Worm (Caenorhabditis elegans): ENCODE data around the gene mcp-1.
A peak's percentile ranks its signal among the peaks of the same experiment; 100 is the strongest.

mcp-1 gene

DNA sequence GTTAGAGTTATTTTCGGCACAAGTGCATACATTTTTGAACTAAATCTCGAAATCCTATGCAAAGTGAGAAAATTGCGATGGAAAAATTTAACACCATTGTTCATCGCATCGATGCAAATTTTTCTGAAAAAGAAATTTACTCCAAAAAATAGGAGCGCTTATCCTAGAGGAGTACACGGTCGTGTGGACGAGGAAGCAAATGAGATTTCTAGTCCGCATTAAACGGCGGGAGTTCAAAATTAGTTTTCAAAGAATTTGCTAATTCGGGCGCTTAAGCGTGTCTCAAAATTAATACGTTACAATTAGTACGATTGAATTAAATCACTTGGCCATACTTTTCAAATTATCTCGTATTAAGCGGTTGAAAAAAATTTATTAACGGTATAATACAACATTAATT, 43.9 kb upstream of the mcp-1 start, which contains the start of gene lrpr-1 (continued):
- TF ChIP-seq F13H6.1 (tag; optimal IDR thresholded peaks at IDR 0.05) (peak; percentile 41), ets-4 (tag; optimal IDR thresholded peaks at IDR 0.05) (peak; percentile 96), ceh-19 (GFP tag; optimal IDR thresholded peaks at IDR 0.05) (no peak), ceh-14 (tag; optimal IDR thresholded peaks at IDR 0.05) (peak; percentile 69), syd-9 (tag; optimal IDR thresholded peaks at IDR 0.05) (no peak), dmd-4 (tag; optimal IDR thresholded peaks at IDR 0.05; ENCODE audit: borderline replicate concordance) (no peak), ceh-48 (tag; optimal IDR thresholded peaks at IDR 0.05) (no peak), gmeb-2 (tag; optimal IDR thresholded peaks at IDR 0.05) (no peak), fkh-6 (tag; optimal IDR thresholded peaks at IDR 0.05) (peak; percentile 28), ceh-18 (tag; optimal IDR thresholded peaks at IDR 0.05) (no peak), rnt-1 (tag; optimal IDR thresholded peaks at IDR 0.05) (peak; percentile 74), dve-1 (tag; optimal IDR thresholded peaks at IDR 0.05) (no peak), ceh-9 (tag; optimal IDR thresholded peaks at IDR 0.05) (no peak), lim-6 (tag; optimal IDR thresholded peaks at IDR 0.05) (peak; percentile 55), pag-3 (tag; optimal IDR thresholded peaks at IDR 0.05; ENCODE audit: borderline replicate concordance) (no peak), Y22D7AL.16 (tag; optimal IDR thresholded peaks at IDR 0.05) (no peak), ceh-24 (tag; optimal IDR thresholded peaks at IDR 0.05) (no peak), nfya-1 (tag; optimal IDR thresholded peaks at IDR 0.05) (no peak), pax-1 (tag; optimal IDR thresholded peaks at IDR 0.05) (no peak), ama-1 (optimal IDR thresholded peaks at IDR 0.05) (no peak), fax-1 (tag; optimal IDR thresholded peaks at IDR 0.05) (peak; percentile 66), ceh-2 (tag; optimal IDR thresholded peaks at IDR 0.05) (peak; percentile 94), pqm-1 (tag; optimal IDR thresholded peaks at IDR 0.05) (no peak), ttx-3 (tag; optimal IDR thresholded peaks at IDR 0.05) (peak; percentile 11), hlh-13 (GFP tag; optimal IDR thresholded peaks at IDR 0.05) (no peak), ceh-31 (tag; optimal IDR thresholded peaks at IDR 0.05) (peak; percentile 94), nhr-232 (tag; optimal IDR thresholded peaks at IDR 0.05) (no peak), pha-2 (tag; optimal IDR thresholded peaks at IDR 0.05) (no peak), nhr-11 (tag; optimal IDR thresholded peaks at IDR 0.05) (no peak), elt-4 (tag; optimal IDR thresholded peaks at IDR 0.05) (no peak), hlh-6 (tag; optimal IDR thresholded peaks at IDR 0.05) (no peak), ceh-30 (tag; optimal IDR thresholded peaks at IDR 0.05) (no peak)

DNA sequence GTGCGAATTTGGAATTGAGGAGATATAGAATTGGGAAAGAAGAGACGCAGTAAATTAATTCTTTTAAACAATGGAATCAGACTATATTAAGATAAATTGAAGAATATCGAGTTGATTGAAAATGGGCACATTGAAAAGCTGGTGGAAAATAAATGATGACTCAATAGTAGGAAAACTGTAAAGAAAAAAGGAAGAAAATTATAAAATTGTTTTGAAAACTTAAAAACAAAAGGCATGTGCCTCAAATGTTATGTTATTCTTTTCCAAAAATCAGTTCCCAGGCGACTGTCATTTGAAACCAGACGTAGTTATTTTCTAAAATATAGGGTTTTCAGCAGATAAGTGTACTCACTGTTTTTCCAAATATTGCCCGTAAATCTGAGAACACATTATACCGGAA, 41.7 kb upstream of the mcp-1 start, which contains the start of gene C04E6.12:
C04E6.12 (minus strand) TSS at position 101 of the 400 bp plus-strand sequence.
- no peak for TF ChIP-seq K02D7.2 (tag; optimal IDR thresholded peaks at IDR 0.05)
- no peak for TF ChIP-seq nhr-232 (tag; optimal IDR thresholded peaks at IDR 0.05)
- TF ChIP-seq ceh-2 (tag; optimal IDR thresholded peaks at IDR 0.05), result no peak
- no peak for TF ChIP-seq ceh-18 (tag; optimal IDR thresholded peaks at IDR 0.05)
- no peak for TF ChIP-seq elt-4 (tag; optimal IDR thresholded peaks at IDR 0.05)
- TF ChIP-seq hlh-8 (tag; optimal IDR thresholded peaks at IDR 0.05), result no peak
- no peak for TF ChIP-seq hlh-15 (tag; optimal IDR thresholded peaks at IDR 0.05)
- no peak for TF ChIP-seq ets-4 (tag; optimal IDR thresholded peaks at IDR 0.05)
- no peak for TF ChIP-seq pax-1 (tag; optimal IDR thresholded peaks at IDR 0.05)
- TF ChIP-seq fkh-10 (GFP tag; optimal IDR thresholded peaks at IDR 0.05), result no peak
- TF ChIP-seq ceh-48 (tag; optimal IDR thresholded peaks at IDR 0.05), result no peak
- no peak for TF ChIP-seq hlh-13 (GFP tag; optimal IDR thresholded peaks at IDR 0.05)
- TF ChIP-seq rnt-1 (tag; optimal IDR thresholded peaks at IDR 0.05), result no peak
- no peak for TF ChIP-seq unc-3 (GFP tag; conservative IDR thresholded peaks at IDR 0.05)
- no peak for TF ChIP-seq unc-3 (tag; optimal IDR thresholded peaks at IDR 0.05)
- no peak for TF ChIP-seq ahr-1 (tag; optimal IDR thresholded peaks at IDR 0.05)

DNA sequence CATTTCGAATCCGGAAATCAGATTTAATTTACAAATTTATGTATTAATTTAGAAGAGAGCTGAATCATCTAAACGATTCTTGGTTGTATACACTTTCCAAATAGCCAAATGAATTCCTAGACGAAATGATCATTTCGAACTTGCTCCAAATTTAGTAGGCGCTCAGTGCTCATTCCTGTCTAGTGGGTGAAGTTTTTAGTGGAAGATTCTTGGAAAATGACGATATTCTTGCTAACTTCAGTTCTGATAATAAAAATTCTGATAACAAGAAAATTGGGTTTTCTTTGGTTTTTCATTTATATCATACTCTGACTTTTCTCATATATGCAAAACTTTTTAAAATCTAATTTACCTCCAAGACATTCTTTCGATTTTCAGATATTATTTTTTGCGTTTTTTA, 39.8 kb upstream of the mcp-1 start:
- no peak for TF ChIP-seq npax-4 (tag; optimal IDR thresholded peaks at IDR 0.05)
- no peak for TF ChIP-seq unc-3 (GFP tag; conservative IDR thresholded peaks at IDR 0.05)
- TF ChIP-seq unc-3 (tag; optimal IDR thresholded peaks at IDR 0.05), result no peak
- TF ChIP-seq gmeb-2 (tag; optimal IDR thresholded peaks at IDR 0.05), result no peak
- TF ChIP-seq madf-2 (tag; optimal IDR thresholded peaks at IDR 0.05), result no peak
- no peak for TF ChIP-seq hlh-8 (tag; optimal IDR thresholded peaks at IDR 0.05)
- TF ChIP-seq ama-1 (optimal IDR thresholded peaks at IDR 0.05), result no peak

All from whole organism, late embryonic.